Worm (Caenorhabditis elegans): ENCODE data around the gene R07B7.12.

- TF ChIP-seq dao-5 (tag; optimal IDR thresholded peaks at IDR 0.05) (no peak), him-1 (tag; optimal IDR thresholded peaks at IDR 0.05) (no peak)
Observed at ce11 chrV:12065859-12066258, 23.0 kb upstream of the R07B7.12 start.
